Fruit fly (Drosophila melanogaster): ENCODE measurements around the gene jvl.

Gene jvl

DNA sequence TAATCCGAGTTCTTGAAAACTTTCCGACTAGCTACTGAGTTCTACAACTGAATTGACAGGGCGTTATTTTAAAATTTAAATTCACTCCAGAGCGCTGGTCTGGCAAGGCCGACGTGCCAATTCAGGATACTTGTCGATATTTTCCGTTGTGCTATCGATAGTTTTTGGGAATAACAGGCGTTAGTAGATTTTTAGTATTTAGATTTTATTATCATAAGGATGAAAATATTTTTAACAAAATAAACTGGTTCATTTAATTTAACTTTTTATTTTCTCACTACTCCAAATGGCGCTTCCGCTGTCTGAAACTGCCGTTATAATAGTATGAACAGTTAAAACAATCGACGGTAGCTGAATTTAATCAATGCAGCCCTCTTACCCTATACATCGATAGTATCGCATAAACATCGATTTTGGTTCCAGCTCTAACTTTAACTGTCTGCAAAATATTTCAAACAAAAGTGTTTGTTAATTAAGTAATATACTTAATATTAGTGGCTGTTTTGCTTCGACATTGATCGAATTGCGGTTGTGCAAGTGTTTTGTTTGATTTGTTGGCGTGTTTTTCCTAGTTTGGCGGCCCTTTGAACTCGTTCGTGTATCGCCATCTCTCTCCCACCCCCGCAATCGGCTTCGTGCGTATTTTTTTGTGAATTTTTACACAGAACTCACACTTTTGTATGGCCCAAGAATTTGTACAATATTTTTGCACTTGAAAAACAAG is at the start of gene jvl, which contains the start of gene eff (continued):
- TF ChIP-seq Sry-δ (GFP tag; optimal IDR thresholded peaks at IDR 0.05) (peak; percentile 92), CG9727 (GFP tag; optimal IDR thresholded peaks at IDR 0.05) (peak; percentile 50), bbx (GFP tag; IDR thresholded peaks at IDR 0.05; ENCODE audit: partially characterized antibody) (peak; percentile 93), hth (optimal IDR thresholded peaks at IDR 0.05) (no peak), chinmo (GFP tag; IDR thresholded peaks at IDR 0.05; ENCODE audit: partially characterized antibody) (peak; percentile 77; the same call in 2 of the 4 replicates), vvl (GFP tag; IDR thresholded peaks at IDR 0.05) (peak; percentile 68), sens-2 (GFP tag; IDR thresholded peaks at IDR 0.05) (no peak), Atf3 (GFP tag; optimal IDR thresholded peaks at IDR 0.05) (peak; percentile 30), sqz (GFP tag; optimal IDR thresholded peaks at IDR 0.05) (peak; percentile 27), CG16863 (GFP tag; optimal IDR thresholded peaks at IDR 0.05) (no peak), CG13624 (GFP tag; optimal IDR thresholded peaks at IDR 0.05) (peak; percentile 17), CG1603 (tag; optimal IDR thresholded peaks at IDR 0.05) (peak; percentile 30), Scr (GFP tag; IDR thresholded peaks at IDR 0.05; ENCODE audit: partially characterized antibody) (peak; percentile 98), Pdp1 (GFP tag; optimal IDR thresholded peaks at IDR 0.05) (peak in 1 of 2 experiments; percentile 52), Bgb (GFP tag; IDR thresholded peaks at IDR 0.05; ENCODE audit: partially characterized antibody) (peak; percentile 93), CG14441 (GFP tag; IDR thresholded peaks at IDR 0.05) (peak; percentile 35; the same call in 1 of the 2 replicates), CG17802 (tag; optimal IDR thresholded peaks at IDR 0.05) (no peak), CG2712 (tag; optimal IDR thresholded peaks at IDR 0.05) (peak; percentile 62), zen2 (GFP tag; IDR thresholded peaks at IDR 0.05; ENCODE audit: partially characterized antibody) (peak; percentile 96), rib (GFP tag; IDR thresholded peaks at IDR 0.05) (no peak), sd (tag; optimal IDR thresholded peaks at IDR 0.05) (peak; percentile 47), CG18599 (GFP tag; optimal IDR thresholded peaks at IDR 0.05) (no peak), CTCF (GFP tag; optimal IDR thresholded peaks at IDR 0.05) (no peak), klu (GFP tag; IDR thresholded peaks at IDR 0.05) (peak; percentile 68), row (GFP tag; IDR thresholded peaks at IDR 0.05) (peak; percentile 85), knrl (GFP tag; IDR thresholded peaks at IDR 0.05; ENCODE audit: partially characterized antibody) (peak; percentile 96), CG12104 (GFP tag; optimal IDR thresholded peaks at IDR 0.05) (peak; percentile 23), Six4 (GFP tag; optimal IDR thresholded peaks at IDR 0.05) (peak; percentile 12), Dad (GFP tag; optimal IDR thresholded peaks at IDR 0.05) (peak; percentile 1), hb (GFP tag; IDR thresholded peaks at IDR 0.05; ENCODE audit: partially characterized antibody) (peak; percentile 95), lbe (GFP tag; optimal IDR thresholded peaks at IDR 0.05) (peak; percentile 58), Rfx (GFP tag; IDR thresholded peaks at IDR 0.05) (peak; percentile 74), pho (GFP tag; optimal IDR thresholded peaks at IDR 0.05) (peak; percentile 9), chm (GFP tag; IDR thresholded peaks at IDR 0.05) (peak; percentile 6; the same call in 1 of the 2 replicates), vnd (GFP tag; IDR thresholded peaks at IDR 0.05; ENCODE audit: partially characterized antibody) (peak; percentile 96), hkb (optimal IDR thresholded peaks at IDR 0.05) (peak; percentile 47), hkb (GFP tag; IDR thresholded peaks at IDR 0.05) (0 out of 2 replicates have a peak, but pooled peaks have one; percentile 29), pzg (GFP tag; optimal IDR thresholded peaks at IDR 0.05) (peak; percentile 62), tin (GFP tag; optimal IDR thresholded peaks at IDR 0.05) (peak; percentile 41), Ssrp (tag; optimal IDR thresholded peaks at IDR 0.05) (peak; percentile 27), CG16813 (GFP tag; IDR thresholded peaks at IDR 0.05; ENCODE audit: partially characterized antibody) (peak; percentile 97), slou (GFP tag; optimal IDR thresholded peaks at IDR 0.05) (peak; percentile 29), pita (GFP tag; optimal IDR thresholded peaks at IDR 0.05) (no peak), CG2129 (GFP tag; IDR thresholded peaks at IDR 0.05; ENCODE audit: partially characterized antibody) (peak; percentile 98), CG18011 (GFP tag; optimal IDR thresholded peaks at IDR 0.05) (peak; percentile 19), Rx (GFP tag; IDR thresholded peaks at IDR 0.05) (peak; percentile 39), CG18619 (GFP tag; optimal IDR thresholded peaks at IDR 0.05) (no peak), CG14860 (GFP tag; IDR thresholded peaks at IDR 0.05; ENCODE audit: partially characterized antibody) (peak; percentile 92), ssp (GFP tag; IDR thresholded peaks at IDR 0.05) (peak; percentile 29; the same call in 1 of the 2 replicates)

Measured in whole organism, embryonic.